Worm (Caenorhabditis elegans): Measurements from ENCODE around the gene T02D1.4.
A peak's percentile ranks its signal among the peaks of the same experiment; 100 is the strongest.

The T02D1.4 gene

DNA sequence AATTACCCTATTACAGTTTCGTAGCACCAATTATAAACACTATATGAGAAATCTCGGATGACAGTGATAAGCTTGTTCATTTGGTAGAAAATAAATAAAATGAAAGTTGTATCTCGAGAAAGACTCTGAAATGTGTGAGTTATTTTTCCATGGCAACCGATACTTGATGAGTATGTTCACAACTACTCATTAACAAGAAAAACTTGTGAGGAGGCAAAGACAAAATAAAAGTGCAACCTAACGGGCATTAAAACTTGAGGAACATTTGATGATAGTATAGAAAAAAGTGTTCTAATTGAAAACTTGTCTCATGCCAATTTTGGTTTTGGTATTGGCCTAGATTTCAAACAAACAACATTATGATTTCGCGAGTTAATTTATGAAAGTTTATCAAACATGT lies 37.0 kb downstream of the T02D1.4 start, which contains the start of gene gcy-27:
Gene gcy-27, minus strand, starts transcription at position 101 of the 400 bp plus-strand sequence.
- TF ChIP-seq die-1 (tag; optimal IDR thresholded peaks at IDR 0.05) (no peak), egl-18 (GFP tag; IDR thresholded peaks at IDR 0.05) (no peak), ztf-25 (GFP tag; IDR thresholded peaks at IDR 0.05) (no peak), lir-1 (GFP tag; conservative IDR thresholded peaks at IDR 0.05) (no peak), mxl-1 (tag; optimal IDR thresholded peaks at IDR 0.05) (no peak)

- no peak for TF ChIP-seq ztf-3 (GFP tag; optimal IDR thresholded peaks at IDR 0.05)
- no peak for TF ChIP-seq lin-35 (GFP tag; optimal IDR thresholded peaks at IDR 0.05)
- no peak for TF ChIP-seq B0336.3 (GFP tag; IDR thresholded peaks at IDR 0.05)
- TF ChIP-seq hsf-1 (GFP tag; IDR thresholded peaks at IDR 0.05), result no peak
- TF ChIP-seq xnd-1 (tag; optimal IDR thresholded peaks at IDR 0.05), result no peak
- TF ChIP-seq sea-2 (GFP tag; IDR thresholded peaks at IDR 0.05), result no peak
- no peak for TF ChIP-seq attf-3 (GFP tag; conservative IDR thresholded peaks at IDR 0.05)
- TF ChIP-seq tbx-9 (tag; optimal IDR thresholded peaks at IDR 0.05; ENCODE audit: borderline replicate concordance), result no peak
- no peak for TF ChIP-seq cebp-2 (GFP tag; IDR thresholded peaks at IDR 0.05)
- TF ChIP-seq rpc-1 (optimal IDR thresholded peaks at IDR 0.05), result no peak
- no peak for TF ChIP-seq rpc-1 (tag; optimal IDR thresholded peaks at IDR 0.05)
- no peak for TF ChIP-seq F33H1.4 (GFP tag; IDR thresholded peaks at IDR 0.05)
- TF ChIP-seq K11D2.4 (GFP tag; IDR thresholded peaks at IDR 0.05), result no peak
- no peak for TF ChIP-seq mel-28 (tag; optimal IDR thresholded peaks at IDR 0.05; ENCODE audit: borderline replicate concordance)
- no peak for TF ChIP-seq T26A5.8 (tag; optimal IDR thresholded peaks at IDR 0.05)
- no peak for TF ChIP-seq F49E8.2 (tag; optimal IDR thresholded peaks at IDR 0.05; ENCODE audit: insufficient read depth)
- no peak for TF ChIP-seq pbrm-1 (GFP tag; IDR thresholded peaks at IDR 0.05)
- TF ChIP-seq bed-2 (GFP tag; IDR thresholded peaks at IDR 0.05), result no peak
- TF ChIP-seq cebp-1 (GFP tag; IDR thresholded peaks at IDR 0.05), result no peak
- TF ChIP-seq cebp-1 (tag; optimal IDR thresholded peaks at IDR 0.05), result no peak
Observed at ce11 chrIV:17437038-17437437, 37.5 kb downstream of the T02D1.4 start, which contains the start of gene C06A12.8. TSS of gene C06A12.8 (plus strand) at chrIV:17437338.

ce11 chrIV:17440001-17440400 lies 40.4 kb downstream of the T02D1.4 start, which contains the start of gene C06A12.19:
TSS of gene C06A12.19 (minus strand) at chrIV:17440101.
- TF ChIP-seq attf-5 (GFP tag; optimal IDR thresholded peaks at IDR 0.05) (no peak), nhr-90 (tag; optimal IDR thresholded peaks at IDR 0.05) (no peak)

- TF ChIP-seq zim-3 (tag; optimal IDR thresholded peaks at IDR 0.05) (no peak), nhr-80 (tag; optimal IDR thresholded peaks at IDR 0.05) (peak; percentile 52)
Observed at ce11 chrIV:17440417-17440816, 40.9 kb downstream of the T02D1.4 start, which contains the start of gene F08A7.1. TSS of gene F08A7.1 (plus strand) at chrIV:17440607.

DNA sequence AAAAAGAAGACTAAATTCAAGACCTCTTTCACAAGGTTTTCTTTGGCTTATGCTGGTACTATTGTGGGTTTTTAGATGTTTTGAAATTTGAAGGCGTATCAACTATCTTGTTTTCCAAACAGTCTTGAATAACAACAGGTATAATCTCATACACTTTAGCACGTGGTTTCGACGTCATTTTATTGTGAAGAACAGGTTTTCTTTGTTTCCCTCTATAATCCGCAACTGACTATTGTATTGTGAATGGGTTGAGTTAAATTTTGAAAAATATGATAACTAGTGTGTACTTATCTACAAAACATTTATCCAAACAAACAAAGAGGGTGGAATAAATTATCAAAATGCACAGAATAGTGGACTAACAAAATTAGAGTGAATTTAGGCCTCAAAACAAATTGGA lies 41.7 kb downstream of the T02D1.4 start:
- TF ChIP-seq let-526 (GFP tag; IDR thresholded peaks at IDR 0.05) (no peak), lin-35 (GFP tag; optimal IDR thresholded peaks at IDR 0.05) (no peak), xnd-1 (tag; optimal IDR thresholded peaks at IDR 0.05) (no peak), ama-1 (optimal IDR thresholded peaks at IDR 0.05) (no peak), ama-1 (GFP tag; optimal IDR thresholded peaks at IDR 0.05) (no peak), lsy-27 (tag; optimal IDR thresholded peaks at IDR 0.05; ENCODE audit: borderline replicate concordance, insufficient read depth) (no peak), repo-1 (tag; optimal IDR thresholded peaks at IDR 0.05) (no peak), pha-4 (tag; optimal IDR thresholded peaks at IDR 0.05) (no peak), mxl-1 (tag; optimal IDR thresholded peaks at IDR 0.05) (no peak), sptf-2 (GFP tag; optimal IDR thresholded peaks at IDR 0.05) (no peak), F22D6.2 (tag; optimal IDR thresholded peaks at IDR 0.05) (no peak), rcor-1 (GFP tag; IDR thresholded peaks at IDR 0.05) (no peak), mel-28 (tag; optimal IDR thresholded peaks at IDR 0.05; ENCODE audit: borderline replicate concordance) (no peak), lin-54 (GFP tag; optimal IDR thresholded peaks at IDR 0.05) (no peak), efl-1 (GFP tag; optimal IDR thresholded peaks at IDR 0.05) (no peak)
